Fruit fly (Drosophila melanogaster): ENCODE data around the gene CG17776.

CG17776 gene

dm6 chrX:2134965-2135758 lies 49.4 kb upstream of the CG17776 start (continued):
- TF ChIP-seq CG3163 (GFP tag; optimal IDR thresholded peaks at IDR 0.05) (peak; percentile 47), CG18619 (GFP tag; optimal IDR thresholded peaks at IDR 0.05) (peak; percentile 86), rib (GFP tag; IDR thresholded peaks at IDR 0.05) (peak; percentile 8; the same call in 1 of the 2 replicates), CG9727 (GFP tag; optimal IDR thresholded peaks at IDR 0.05) (peak; percentile 91), CG8478 (optimal IDR thresholded peaks at IDR 0.05) (no peak), aop (GFP tag; IDR thresholded peaks at IDR 0.05) (no peak), CG4707 (GFP tag; optimal IDR thresholded peaks at IDR 0.05) (peak; percentile 39), fu2 (GFP tag; optimal IDR thresholded peaks at IDR 0.05) (peak; percentile 83), Sin3A (optimal IDR thresholded peaks at IDR 0.05) (no peak), bbx (GFP tag; IDR thresholded peaks at IDR 0.05; ENCODE audit: partially characterized antibody) (no peak), CG3847 (GFP tag; IDR thresholded peaks at IDR 0.05) (peak; percentile 83), CG6254 (GFP tag; optimal IDR thresholded peaks at IDR 0.05) (peak; percentile 78), Trl (optimal IDR thresholded peaks at IDR 0.05) (peak; percentile 2 to 35), Trl (GFP tag; optimal IDR thresholded peaks at IDR 0.05) (peak; percentile 86), Bteb2 (GFP tag; optimal IDR thresholded peaks at IDR 0.05) (peak; percentile 80), CG14667 (GFP tag; IDR thresholded peaks at IDR 0.05) (peak; percentile 72), disco-r (GFP tag; optimal IDR thresholded peaks at IDR 0.05) (peak; percentile 79), Hand (GFP tag; optimal IDR thresholded peaks at IDR 0.05) (peak; percentile 90), NFAT (GFP tag; IDR thresholded peaks at IDR 0.05) (peak; percentile 57; the same call in 1 of the 2 replicates), Rfx (GFP tag; IDR thresholded peaks at IDR 0.05) (peak; percentile 89), CG18764 (GFP tag; optimal IDR thresholded peaks at IDR 0.05) (peak; percentile 70), CG11093 (GFP tag; IDR thresholded peaks at IDR 0.05) (peak; percentile 55; the same call in 2 of the 3 replicates), lmd (GFP tag; IDR thresholded peaks at IDR 0.05) (peak; percentile 86), croc (GFP tag; conservative IDR thresholded peaks at IDR 0.05) (peak; percentile 76)

DNA sequence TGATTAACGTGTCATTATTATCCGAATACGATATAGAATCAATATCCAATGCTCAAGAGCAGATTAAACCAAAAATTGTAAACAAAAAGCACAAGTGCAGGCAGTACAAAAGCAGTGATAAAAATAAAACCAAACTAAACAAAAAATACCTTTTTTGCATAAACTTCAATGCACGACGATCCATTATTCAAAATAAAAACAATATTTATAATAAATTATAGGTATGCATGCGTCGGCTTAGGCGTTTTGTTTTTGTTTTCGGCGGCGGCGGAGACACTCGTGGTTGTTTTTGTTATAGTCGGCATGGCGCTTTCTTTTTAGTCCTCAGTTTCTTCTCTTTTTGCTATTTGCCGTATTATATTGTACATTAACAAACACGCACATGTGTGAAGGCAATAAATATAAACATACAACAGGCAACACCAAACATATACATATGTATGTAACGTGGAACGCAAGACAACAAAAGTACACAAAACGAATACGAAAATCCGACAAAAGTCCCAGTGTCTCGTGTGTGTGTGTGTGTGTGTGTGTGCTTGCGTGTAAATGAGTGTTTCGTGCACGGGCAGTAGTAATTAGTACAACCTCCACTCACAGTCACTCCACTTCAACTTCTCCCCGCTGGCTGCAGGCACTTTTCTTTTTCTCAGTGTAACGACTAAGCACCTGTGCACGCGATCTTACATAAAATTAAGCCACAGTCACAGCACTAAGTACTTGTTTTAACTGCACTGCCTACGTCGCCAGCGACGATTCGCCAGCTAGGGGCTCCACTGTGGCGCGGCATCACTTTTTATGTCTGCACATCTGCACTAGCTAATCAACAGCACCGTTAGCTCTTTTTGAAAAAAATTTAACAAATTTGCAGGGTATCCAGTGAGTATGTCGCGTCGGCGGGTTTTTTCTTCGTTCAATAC lies 48.4 kb upstream of the CG17776 start:
- TF ChIP-seq E2f2 (GFP tag; IDR thresholded peaks at IDR 0.05) = peak; percentile 19; the same call in 1 of the 2 replicates
- peak; percentile 68 for TF ChIP-seq dysf (GFP tag; IDR thresholded peaks at IDR 0.05)
- TF ChIP-seq CG17359 (tag; optimal IDR thresholded peaks at IDR 0.05) = peak; percentile 15
- peak; percentile 33 for TF ChIP-seq zfh2 (GFP tag; optimal IDR thresholded peaks at IDR 0.05)
- TF ChIP-seq CG7357 (GFP tag; IDR thresholded peaks at IDR 0.05) = 0 out of 3 replicates have a peak, but pooled peaks have one; percentile 54
- peak; percentile 12 for TF ChIP-seq CG13624 (GFP tag; optimal IDR thresholded peaks at IDR 0.05)
- peak; percentile 56 for TF ChIP-seq tgo (GFP tag; IDR thresholded peaks at IDR 0.05)
- peak; percentile 43 for TF ChIP-seq CG11247 (GFP tag; IDR thresholded peaks at IDR 0.05)
- no peak for TF ChIP-seq ac (GFP tag; optimal IDR thresholded peaks at IDR 0.05)
- TF ChIP-seq HLH3B (GFP tag; IDR thresholded peaks at IDR 0.05) = 0 out of 2 replicates have a peak, but pooled peaks have one; percentile 28
- peak; percentile 75 for TF ChIP-seq twi (tag; optimal IDR thresholded peaks at IDR 0.05)
- peak; percentile 31 for TF ChIP-seq CG9609 (GFP tag; optimal IDR thresholded peaks at IDR 0.05)
- TF ChIP-seq D19B (GFP tag; optimal IDR thresholded peaks at IDR 0.05) = peak; percentile 69
- TF ChIP-seq pan (optimal IDR thresholded peaks at IDR 0.05) = no peak
- peak in 1 of 2 experiments; percentile 66 for TF ChIP-seq pan (GFP tag; optimal IDR thresholded peaks at IDR 0.05 in 1 of 2, IDR thresholded peaks at IDR 0.05 in 1 of 2)
- TF ChIP-seq lov (optimal IDR thresholded peaks at IDR 0.05) = peak; percentile 82
- no peak for TF ChIP-seq lov (GFP tag; IDR thresholded peaks at IDR 0.05)
- no peak for TF ChIP-seq az2 (GFP tag; optimal IDR thresholded peaks at IDR 0.05)
- no peak for TF ChIP-seq B-H2 (GFP tag; optimal IDR thresholded peaks at IDR 0.05)
- TF ChIP-seq CG30431 (GFP tag; optimal IDR thresholded peaks at IDR 0.05) = peak; percentile 12
- 0 out of 3 replicates have a peak, but pooled peaks have one; percentile 41 for TF ChIP-seq CG11560 (tag; IDR thresholded peaks at IDR 0.05)
- peak; percentile 81 for TF ChIP-seq Ets65A (GFP tag)
- no peak for TF ChIP-seq nom (GFP tag; optimal IDR thresholded peaks at IDR 0.05)
- peak; percentile 58 for TF ChIP-seq jumu (GFP tag; optimal IDR thresholded peaks at IDR 0.05)
- TF ChIP-seq Taf1 (GFP tag; IDR thresholded peaks at IDR 0.05) = peak; percentile 19; the same call in 1 of the 2 replicates
- TF ChIP-seq Oli (tag; optimal IDR thresholded peaks at IDR 0.05) = peak; percentile 52
